Fruit fly (Drosophila melanogaster): ENCODE measurements around the gene santa-maria.
A peak's percentile ranks its signal among the peaks of the same experiment; 100 is the strongest.

The santa-maria gene

dm6 chr2L:7424907-7425689 is 25.9 kb downstream of the santa-maria start (continued):
- TF ChIP-seq gt (GFP tag; IDR thresholded peaks at IDR 0.05) (no peak), Hmr (GFP tag; optimal IDR thresholded peaks at IDR 0.05) (peak; percentile 85), D19B (GFP tag; optimal IDR thresholded peaks at IDR 0.05) (peak; percentile 55), Hr3 (GFP tag; optimal IDR thresholded peaks at IDR 0.05) (peak; percentile 7), wor (GFP tag; IDR thresholded peaks at IDR 0.05) (no peak), CG12391 (tag; optimal IDR thresholded peaks at IDR 0.05) (no peak), CG15696 (tag; optimal IDR thresholded peaks at IDR 0.05) (no peak), tgo (GFP tag; IDR thresholded peaks at IDR 0.05) (peak; percentile 55; the same call in 1 of the 3 replicates), CG10959 (GFP tag; IDR thresholded peaks at IDR 0.05) (0 out of 2 replicates have a peak, but pooled peaks have one; percentile 28), wdn (GFP tag; IDR thresholded peaks at IDR 0.05) (peak; percentile 82), jumu (GFP tag; optimal IDR thresholded peaks at IDR 0.05) (peak; percentile 42), nmo (GFP tag; optimal IDR thresholded peaks at IDR 0.05) (no peak), PHDP (tag; optimal IDR thresholded peaks at IDR 0.05) (peak; percentile 54), CG1602 (GFP tag; optimal IDR thresholded peaks at IDR 0.05) (no peak), CG13287 (GFP tag; IDR thresholded peaks at IDR 0.05; ENCODE audit: partially characterized antibody) (no peak), corto (GFP tag; optimal IDR thresholded peaks at IDR 0.05) (peak; percentile 15), zf30C (GFP tag; optimal IDR thresholded peaks at IDR 0.05) (no peak), Opbp (GFP tag; IDR thresholded peaks at IDR 0.05; ENCODE audit: partially characterized antibody) (no peak), NK7.1 (GFP tag; optimal IDR thresholded peaks at IDR 0.05) (peak; percentile 39), Dll (GFP tag; IDR thresholded peaks at IDR 0.05; ENCODE audit: partially characterized antibody) (no peak), Ssrp (tag; optimal IDR thresholded peaks at IDR 0.05) (no peak), dysf (GFP tag; IDR thresholded peaks at IDR 0.05) (peak; percentile 72; the same call in 2 of the 3 replicates), NfI (GFP tag; optimal IDR thresholded peaks at IDR 0.05) (peak; percentile 38), ssp (GFP tag; IDR thresholded peaks at IDR 0.05) (no peak), CG6254 (GFP tag; optimal IDR thresholded peaks at IDR 0.05) (no peak), kah (GFP tag; optimal IDR thresholded peaks at IDR 0.05) (no peak), CG9437 (GFP tag; optimal IDR thresholded peaks at IDR 0.05) (no peak), CG4730 (GFP tag; IDR thresholded peaks at IDR 0.05) (peak; percentile 43; the same call in 1 of the 2 replicates), tap (tag; optimal IDR thresholded peaks at IDR 0.05) (no peak), Aef1 (GFP tag; IDR thresholded peaks at IDR 0.05) (peak; percentile 70), dati (GFP tag; IDR thresholded peaks at IDR 0.05) (peak; percentile 33; the same call in 1 of the 2 replicates), CG17385 (GFP tag; optimal IDR thresholded peaks at IDR 0.05) (peak; percentile 8), ap (GFP tag; IDR thresholded peaks at IDR 0.05) (no peak), twi (tag; optimal IDR thresholded peaks at IDR 0.05) (no peak), klu (GFP tag; IDR thresholded peaks at IDR 0.05) (peak; percentile 50), CG16813 (GFP tag; IDR thresholded peaks at IDR 0.05; ENCODE audit: partially characterized antibody) (no peak), CG10462 (GFP tag; optimal IDR thresholded peaks at IDR 0.05) (no peak), maf-S (GFP tag; optimal IDR thresholded peaks at IDR 0.05) (peak; percentile 59), CG1792 (GFP tag; optimal IDR thresholded peaks at IDR 0.05) (no peak), GATAe (GFP tag; conservative IDR thresholded peaks at IDR 0.05) (no peak), Ada2b (GFP tag; IDR thresholded peaks at IDR 0.05) (peak; percentile 70), CG1832 (GFP tag; optimal IDR thresholded peaks at IDR 0.05) (no peak), ato (GFP tag; IDR thresholded peaks at IDR 0.05; ENCODE audit: partially characterized antibody) (no peak), ci (GFP tag; IDR thresholded peaks at IDR 0.05) (no peak), pho (GFP tag; optimal IDR thresholded peaks at IDR 0.05) (peak; percentile 87), Nf-YA (GFP tag; IDR thresholded peaks at IDR 0.05) (no peak), Atf-2 (GFP tag; optimal IDR thresholded peaks at IDR 0.05) (peak; percentile 19), ac (GFP tag; optimal IDR thresholded peaks at IDR 0.05) (no peak), pfk (GFP tag; optimal IDR thresholded peaks at IDR 0.05) (no peak)
